Worm (Caenorhabditis elegans) whole organism, mixed stage, embryonic: Measurements from ENCODE around the gene F49H12.7.

ENCODE experiments used
- blmp-1 ChIP-seq: fragments of 150-350 bp; optimal IDR thresholded peaks from 2 replicates; lab custom pipeline; 2014; ENCODE audit warnings: missing biosample characterization, missing genetic modification characterization
- ceh-83 ChIP-seq: fragments of 200-800 bp; sonication (Bioruptor generic); optimal IDR thresholded peaks from 2 replicates; lab custom pipeline; 2018; ENCODE audit warnings: mild to moderate bottlenecking, missing genetic modification characterization, missing compliant biosample characterization
- ces-1 ChIP-seq: fragments of 150-350 bp; optimal IDR thresholded peaks from 2 replicates; lab custom pipeline; 2014; ENCODE audit warnings: missing biosample characterization, missing genetic modification reagents, missing genetic modification characterization
- drap-1 ChIP-seq: fragments of 200-800 bp; sonication (Bioruptor generic); optimal IDR thresholded peaks from 3 replicates; lab custom pipeline; 2018; ENCODE audit warnings: mild to moderate bottlenecking, missing genetic modification characterization, missing compliant biosample characterization
- elt-3 ChIP-seq: fragments of 150-350 bp; optimal IDR thresholded peaks from 2 replicates; lab custom pipeline; 2014; ENCODE audit warnings: missing biosample characterization, missing genetic modification characterization
- ham-2 ChIP-seq: fragments of 200-800 bp; sonication (Bioruptor generic); optimal IDR thresholded peaks from 2 replicates; lab custom pipeline; 2018; ENCODE audit warnings: mild to moderate bottlenecking, missing genetic modification characterization, missing compliant biosample characterization
- lsy-2 ChIP-seq: fragments of 150-350 bp; optimal IDR thresholded peaks from 2 replicates; lab custom pipeline; 2014; ENCODE audit warnings: missing biosample characterization, missing genetic modification characterization
- nhr-2 ChIP-seq: fragments of 150-350 bp; optimal IDR thresholded peaks from 2 replicates; lab custom pipeline; 2014; ENCODE audit warnings: missing biosample characterization, missing genetic modification characterization
- nhr-237 ChIP-seq: fragments of 150-350 bp; optimal IDR thresholded peaks from 2 replicates; lab custom pipeline; 2014; ENCODE audit warnings: missing biosample characterization, missing genetic modification characterization
- pha-4 ChIP-seq: fragments of 150-350 bp; optimal IDR thresholded peaks from 2 replicates; lab custom pipeline; 2018; ENCODE audit warnings: missing biosample characterization, missing genetic modification reagents, missing genetic modification characterization
- snpc-4 ChIP-seq: fragments of 150-350 bp; optimal IDR thresholded peaks from 2 replicates; lab custom pipeline; 2014; ENCODE audit warnings: missing biosample characterization, missing genetic modification characterization
- unc-62 ChIP-seq: fragments of 150-350 bp; optimal IDR thresholded peaks from 2 replicates; lab custom pipeline; 2014; ENCODE audit warnings: missing biosample characterization, missing genetic modification reagents, missing genetic modification characterization

ce11 chrX:2064730-2065129 is at the start of gene F49H12.7:
- no peak for TF ChIP-seq nhr-237 (tag; lab: Kevin White, UChicago)
- no peak for TF ChIP-seq lsy-2
- no peak for TF ChIP-seq unc-62 (GFP tag; lab: Kevin White, UChicago)
- no peak for TF ChIP-seq ces-1 (GFP tag; lab: Kevin White, UChicago)
- TF ChIP-seq nhr-2 (tag; lab: Kevin White, UChicago) = no peak
- no peak for TF ChIP-seq blmp-1 (tag; lab: Kevin White, UChicago)
- no peak for TF ChIP-seq pha-4 (tag; lab: Kevin White, UChicago)
- no peak for TF ChIP-seq snpc-4 (tag; lab: Kevin White, UChicago)
- TF ChIP-seq elt-3 (tag; lab: Kevin White, UChicago) = no peak
- TF ChIP-seq ham-2 (GFP tag; lab: Kevin White, UChicago) = no peak
- no peak for TF ChIP-seq ceh-83 (GFP tag; lab: Kevin White, UChicago)
- TF ChIP-seq drap-1 (GFP tag; lab: Kevin White, UChicago) = no peak
